Worm (Caenorhabditis elegans) whole organism, young adult: ENCODE measurements around the gene nhr-167.

Experiments used
- F49E8.2 ChIP-seq: sonication (generic microtip); optimal IDR thresholded peaks from 3 replicates; lab custom pipeline; 2017; ENCODE audit warnings: missing genetic modification characterization, mild to moderate bottlenecking, missing compliant biosample characterization, antibody characterized with exemption, moderate library complexity; ENCODE audit not compliant: insufficient read depth
- ceh-40 ChIP-seq: fragments of 200-800 bp; sonication (Bioruptor generic); IDR thresholded peaks from 2 replicates; pipeline ENCODE4 v1.3.6; 2022; ENCODE audit warnings: missing genetic modification characterization, missing compliant biosample characterization
- egrh-3 ChIP-seq: fragments of 200-800 bp; sonication (Bioruptor generic); IDR thresholded peaks from 2 replicates; pipeline ENCODE4 v1.3.6; 2022; ENCODE audit warnings: missing genetic modification reagents, missing genetic modification characterization, missing compliant biosample characterization
- ets-4 ChIP-seq: fragments of 200-800 bp; sonication (Bioruptor generic); optimal IDR thresholded peaks from 2 replicates; lab custom pipeline; 2018; ENCODE audit warnings: mild to moderate bottlenecking, missing genetic modification characterization, missing compliant biosample characterization
- lin-35 ChIP-seq, 3 experiments: fragments of 150-350 bp in 2 of 3; sonication (generic microtip) in 1 of 3; optimal IDR thresholded peaks; 2 replicates each; lab custom pipeline; 2014 to 2018; ENCODE audit warnings: missing biosample characterization in 3 of 3, missing genetic modification characterization in 3 of 3, missing genetic modification reagents in 3 of 3
- nfya-1 ChIP-seq: sonication (generic microtip); optimal IDR thresholded peaks from 2 replicates; lab custom pipeline; 2017; ENCODE audit warnings: antibody characterized with exemption, missing compliant biosample characterization, missing genetic modification characterization, borderline replicate concordance; ENCODE audit not compliant: insufficient read depth
- nhr-27 ChIP-seq: fragments of 200-800 bp; sonication (Bioruptor generic); optimal IDR thresholded peaks from 2 replicates; lab custom pipeline; 2018; ENCODE audit warnings: mild to moderate bottlenecking, missing genetic modification characterization, moderate library complexity, missing compliant biosample characterization
- rec-8 ChIP-seq, 2 experiments: sonication (generic microtip); optimal IDR thresholded peaks; 2 replicates each; lab custom pipeline; 2016; ENCODE audit warnings: mild to moderate bottlenecking in 2 of 2, missing genetic modification characterization in 2 of 2, missing genetic modification reagents in 2 of 2, missing genotype in 2 of 2, missing biosample characterization in 1 of 2, missing compliant biosample characterization in 1 of 2, moderate library complexity in 1 of 2
- sptf-2 ChIP-seq: fragments of 200-800 bp; sonication (Bioruptor generic); optimal IDR thresholded peaks from 2 replicates; lab custom pipeline; 2018; ENCODE audit warnings: mild to moderate bottlenecking, missing genetic modification characterization, missing compliant biosample characterization
- ztf-28 ChIP-seq: fragments of 200-800 bp; sonication (Bioruptor generic); IDR thresholded peaks from 2 replicates; pipeline ENCODE4 v1.3.6; 2022; ENCODE audit warnings: missing genetic modification reagents, missing genetic modification characterization, missing compliant biosample characterization

- TF ChIP-seq nhr-27 (tag; lab: Kevin White, UChicago), result no peak
- TF ChIP-seq F49E8.2, result no peak
- TF ChIP-seq sptf-2 (GFP tag; lab: Kevin White, UChicago), result no peak
- no peak for TF ChIP-seq rec-8 (tag; optimal IDR thresholded peaks at IDR 0.05; lab: Kevin White, UChicago)
- TF ChIP-seq nfya-1 (tag; lab: Kevin White, UChicago), result no peak
- no peak for TF ChIP-seq ceh-40 (GFP tag; lab: Robert Waterston, UW)
- no peak for TF ChIP-seq ets-4
- TF ChIP-seq lin-35 (GFP tag; optimal IDR thresholded peaks at IDR 0.05; lab: Kevin White, UChicago), result no peak
- TF ChIP-seq ztf-28 (GFP tag; lab: Robert Waterston, UW), result no peak
- TF ChIP-seq egrh-3 (GFP tag; lab: Robert Waterston, UW), result no peak
Observed at ce11 chrX:11941951-11942350, 39.9 kb downstream of the nhr-167 start, which contains the start of gene F55G7.3.
